Worm (Caenorhabditis elegans) whole organism, mixed stage, embryonic: ENCODE data around the gene meg-1.

Experiments
- bed-3 ChIP-seq: fragments of 200-800 bp; sonication (Bioruptor generic); optimal IDR thresholded peaks from 3 replicates; lab custom pipeline; 2018; ENCODE audit warnings: mild to moderate bottlenecking, missing genetic modification characterization, moderate library complexity, missing compliant biosample characterization
- blmp-1 ChIP-seq: fragments of 150-350 bp; optimal IDR thresholded peaks from 2 replicates; lab custom pipeline; 2014; ENCODE audit warnings: missing biosample characterization, missing genetic modification characterization
- ceh-39 ChIP-seq: fragments of 150-350 bp; optimal IDR thresholded peaks from 2 replicates; lab custom pipeline; 2014; ENCODE audit warnings: missing biosample characterization, missing genetic modification characterization
- ceh-43 ChIP-seq: fragments of 200-800 bp; sonication (Bioruptor generic); optimal IDR thresholded peaks from 2 replicates; lab custom pipeline; 2018; ENCODE audit warnings: mild to moderate bottlenecking, missing genetic modification characterization, moderate library complexity, missing compliant biosample characterization
- ceh-83 ChIP-seq: fragments of 200-800 bp; sonication (Bioruptor generic); optimal IDR thresholded peaks from 2 replicates; lab custom pipeline; 2018; ENCODE audit warnings: mild to moderate bottlenecking, missing genetic modification characterization, missing compliant biosample characterization
- ces-1 ChIP-seq: fragments of 150-350 bp; optimal IDR thresholded peaks from 2 replicates; lab custom pipeline; 2014; ENCODE audit warnings: missing biosample characterization, missing genetic modification reagents, missing genetic modification characterization
- cnd-1 ChIP-seq: fragments of 200-800 bp; sonication (Bioruptor generic); optimal IDR thresholded peaks from 2 replicates; lab custom pipeline; 2018; ENCODE audit warnings: mild to moderate bottlenecking, missing genetic modification characterization, missing compliant biosample characterization
- drap-1 ChIP-seq: fragments of 200-800 bp; sonication (Bioruptor generic); optimal IDR thresholded peaks from 3 replicates; lab custom pipeline; 2018; ENCODE audit warnings: mild to moderate bottlenecking, missing genetic modification characterization, missing compliant biosample characterization
- elt-1 ChIP-seq: sonication (generic microtip); optimal IDR thresholded peaks from 2 replicates; lab custom pipeline; 2017; ENCODE audit warnings: missing genetic modification characterization, mild to moderate bottlenecking, missing compliant biosample characterization, antibody characterized with exemption, moderate library complexity, borderline replicate concordance; ENCODE audit not compliant: insufficient read depth
- flh-1 ChIP-seq: fragments of 200-800 bp; sonication (Bioruptor generic); optimal IDR thresholded peaks from 2 replicates; lab custom pipeline; 2018; ENCODE audit warnings: mild to moderate bottlenecking, missing genetic modification characterization, moderate library complexity, missing compliant biosample characterization
- ham-2 ChIP-seq: fragments of 200-800 bp; sonication (Bioruptor generic); optimal IDR thresholded peaks from 2 replicates; lab custom pipeline; 2018; ENCODE audit warnings: mild to moderate bottlenecking, missing genetic modification characterization, missing compliant biosample characterization
- hlh-1 ChIP-seq: fragments of 150-350 bp; optimal IDR thresholded peaks from 2 replicates; lab custom pipeline; 2014; ENCODE audit warnings: missing biosample characterization, missing genetic modification reagents, missing genetic modification characterization
- lin-13 ChIP-seq: fragments of 150-350 bp; optimal IDR thresholded peaks from 2 replicates; lab custom pipeline; 2014; ENCODE audit warnings: missing biosample characterization, missing genetic modification characterization
- lin-32 ChIP-seq: fragments of 200-800 bp; sonication (Bioruptor generic); optimal IDR thresholded peaks from 2 replicates; lab custom pipeline; 2018; ENCODE audit warnings: mild to moderate bottlenecking, missing genetic modification characterization, missing compliant biosample characterization
- lsy-2 ChIP-seq: fragments of 150-350 bp; optimal IDR thresholded peaks from 2 replicates; lab custom pipeline; 2014; ENCODE audit warnings: missing biosample characterization, missing genetic modification characterization
- mep-1 ChIP-seq: fragments of 150-350 bp; optimal IDR thresholded peaks from 2 replicates; lab custom pipeline; 2017; ENCODE audit warnings: missing biosample characterization, missing genetic modification reagents, missing genetic modification characterization, inconsistent platforms
- mls-2 ChIP-seq: sonication (generic microtip); optimal IDR thresholded peaks from 2 replicates; lab custom pipeline; 2016; ENCODE audit warnings: mild to moderate bottlenecking, missing genetic modification characterization, moderate library complexity, missing compliant biosample characterization
- nhr-2 ChIP-seq: fragments of 150-350 bp; optimal IDR thresholded peaks from 2 replicates; lab custom pipeline; 2014; ENCODE audit warnings: missing biosample characterization, missing genetic modification characterization
- nhr-237 ChIP-seq: fragments of 150-350 bp; optimal IDR thresholded peaks from 2 replicates; lab custom pipeline; 2014; ENCODE audit warnings: missing biosample characterization, missing genetic modification characterization
- nhr-76 ChIP-seq: sonication (generic microtip); optimal IDR thresholded peaks from 2 replicates; lab custom pipeline; 2017; ENCODE audit warnings: missing biosample characterization, missing genetic modification characterization
- pha-4 ChIP-seq: fragments of 150-350 bp; optimal IDR thresholded peaks from 2 replicates; lab custom pipeline; 2018; ENCODE audit warnings: missing biosample characterization, missing genetic modification reagents, missing genetic modification characterization
- sem-2 ChIP-seq: fragments of 200-800 bp; sonication (Bioruptor generic); optimal IDR thresholded peaks from 2 replicates; lab custom pipeline; 2018; ENCODE audit warnings: mild to moderate bottlenecking, missing genetic modification characterization, missing compliant biosample characterization
- snpc-4 ChIP-seq: fragments of 150-350 bp; optimal IDR thresholded peaks from 2 replicates; lab custom pipeline; 2014; ENCODE audit warnings: missing biosample characterization, missing genetic modification characterization
- sptf-1 ChIP-seq: sonication (generic microtip); optimal IDR thresholded peaks from 2 replicates; lab custom pipeline; 2017; ENCODE audit warnings: mild to moderate bottlenecking, missing genetic modification characterization, moderate library complexity, missing compliant biosample characterization
- unc-120 ChIP-seq: sonication (generic microtip); optimal IDR thresholded peaks from 2 replicates; lab custom pipeline; 2017; ENCODE audit warnings: missing genetic modification characterization, missing compliant biosample characterization; ENCODE audit not compliant: poor library complexity, severe bottlenecking
- unc-62 ChIP-seq: fragments of 150-350 bp; optimal IDR thresholded peaks from 2 replicates; lab custom pipeline; 2014; ENCODE audit warnings: missing biosample characterization, missing genetic modification reagents, missing genetic modification characterization
- zip-8 ChIP-seq: fragments of 150-350 bp; optimal IDR thresholded peaks from 2 replicates; lab custom pipeline; 2014; ENCODE audit warnings: missing biosample characterization, missing genetic modification characterization
- ztf-11 ChIP-seq: fragments of 150-350 bp; optimal IDR thresholded peaks from 2 replicates; lab custom pipeline; 2014; ENCODE audit warnings: missing biosample characterization, missing genetic modification characterization

meg-1 gene

ce11 chrX:13948810-13949209 lies 19.4 kb upstream of the meg-1 start, which contains the start of gene alg-1:
Gene alg-1 (plus strand): TSS chrX:13949110.
- no peak for TF ChIP-seq lsy-2 (tag; lab: Kevin White, UChicago)
- TF ChIP-seq lin-13 (tag; lab: Kevin White, UChicago) = no peak
- TF ChIP-seq unc-62 (GFP tag; lab: Kevin White, UChicago) = no peak
- no peak for TF ChIP-seq nhr-2
- TF ChIP-seq bed-3 (GFP tag; lab: Kevin White, UChicago) = no peak
- no peak for TF ChIP-seq ces-1 (GFP tag; lab: Kevin White, UChicago)
- TF ChIP-seq sptf-1 = no peak

ce11 chrX:13948167-13948566 lies 18.7 kb upstream of the meg-1 start:
- peak; percentile 35 for TF ChIP-seq hlh-1 (tag; lab: Kevin White, UChicago)
- no peak for TF ChIP-seq ceh-39
- TF ChIP-seq drap-1 = peak; percentile 46
- TF ChIP-seq lin-32 (GFP tag; lab: Kevin White, UChicago) = peak; percentile 50
- TF ChIP-seq bed-3 (GFP tag; lab: Kevin White, UChicago) = no peak
- TF ChIP-seq flh-1 (GFP tag; lab: Kevin White, UChicago) = no peak
- peak; percentile 3 for TF ChIP-seq ces-1 (GFP tag; lab: Kevin White, UChicago)
- TF ChIP-seq ceh-83 (GFP tag; lab: Kevin White, UChicago) = no peak
- TF ChIP-seq lin-13 (tag; lab: Kevin White, UChicago) = peak; percentile 36
- no peak for TF ChIP-seq mep-1 (tag; lab: Kevin White, UChicago)
- TF ChIP-seq nhr-237 (tag; lab: Kevin White, UChicago) = no peak
- peak; percentile 30 for TF ChIP-seq pha-4 (tag; lab: Kevin White, UChicago)
- TF ChIP-seq unc-120 = peak; percentile 49
- TF ChIP-seq elt-1 (tag; lab: Kevin White, UChicago) = no peak
- peak; percentile 54 for TF ChIP-seq mls-2
- TF ChIP-seq cnd-1 (tag; lab: Kevin White, UChicago) = peak; percentile 82
- TF ChIP-seq nhr-2 = peak; percentile 42
- peak; percentile 38 for TF ChIP-seq sptf-1

- TF ChIP-seq pha-4 (tag; lab: Kevin White, UChicago) (no peak), nhr-76 (tag; lab: Kevin White, UChicago) (no peak), lin-13 (tag; lab: Kevin White, UChicago) (no peak), unc-62 (GFP tag; lab: Kevin White, UChicago) (no peak), ztf-11 (tag; lab: Kevin White, UChicago) (no peak), ceh-43 (GFP tag; lab: Kevin White, UChicago) (no peak), ceh-83 (GFP tag; lab: Kevin White, UChicago) (no peak), ham-2 (no peak)
Measured at ce11 chrX:13946693-13947583, 17.5 kb upstream of the meg-1 start.

- TF ChIP-seq snpc-4 (tag; lab: Kevin White, UChicago) = no peak
- TF ChIP-seq ceh-43 (GFP tag; lab: Kevin White, UChicago) = peak; percentile 3
- peak; percentile 30 for TF ChIP-seq unc-120
- peak; percentile 18 for TF ChIP-seq sptf-1
- peak; percentile 45 for TF ChIP-seq mls-2
- no peak for TF ChIP-seq zip-8 (tag; lab: Kevin White, UChicago)
- no peak for TF ChIP-seq sem-2
- no peak for TF ChIP-seq lin-13 (tag; lab: Kevin White, UChicago)
- peak; percentile 21 for TF ChIP-seq mep-1 (tag; lab: Kevin White, UChicago)
- peak; percentile 3 for TF ChIP-seq nhr-237 (tag; lab: Kevin White, UChicago)
- peak; percentile 17 for TF ChIP-seq hlh-1 (tag; lab: Kevin White, UChicago)
- peak; percentile 25 for TF ChIP-seq cnd-1 (tag; lab: Kevin White, UChicago)
- peak; percentile 61 for TF ChIP-seq pha-4 (tag; lab: Kevin White, UChicago)
Measured at ce11 chrX:13945524-13945923, 16.1 kb upstream of the meg-1 start.

- TF ChIP-seq blmp-1 (tag; lab: Kevin White, UChicago) (no peak), pha-4 (tag; lab: Kevin White, UChicago) (peak; percentile 73), ces-1 (GFP tag; lab: Kevin White, UChicago) (peak; percentile 33)
- TF ChIP-seq, all 35 proteins: peak for 2
Measured at ce11 chrX:13945090-13945489, 15.7 kb upstream of the meg-1 start.
